Worm (Caenorhabditis elegans) whole organism, L1 larva: Measurements from ENCODE around the gene F47C12.8.

Experiments
- C34B4.2 ChIP-seq: sonication (generic microtip); optimal IDR thresholded peaks from 2 replicates; lab custom pipeline; 2017; ENCODE audit warnings: mild to moderate bottlenecking, missing genetic modification characterization, missing compliant biosample characterization
- aha-1 ChIP-seq: fragments of 150-350 bp; optimal IDR thresholded peaks from 2 replicates; lab custom pipeline; 2014; ENCODE audit warnings: missing biosample characterization, missing genetic modification characterization
- alr-1 ChIP-seq: fragments of 200-800 bp; sonication (Bioruptor generic); optimal IDR thresholded peaks from 2 replicates; lab custom pipeline; 2018; ENCODE audit warnings: borderline replicate concordance, mild to moderate bottlenecking, missing genetic modification characterization, missing compliant biosample characterization
- aly-2 ChIP-seq: fragments of 150-350 bp; optimal IDR thresholded peaks from 2 replicates; lab custom pipeline; 2014; ENCODE audit warnings: missing biosample characterization, missing genetic modification characterization
- blmp-1 ChIP-seq: fragments of 150-350 bp; optimal IDR thresholded peaks from 2 replicates; lab custom pipeline; 2014; ENCODE audit warnings: missing biosample characterization, missing genetic modification characterization
- ceh-82 ChIP-seq, 3 experiments: fragments of 150-350 bp in 1 of 3; sonication (generic microtip) in 2 of 3; optimal IDR thresholded peaks; 2 replicates each; lab custom pipeline; 2014 to 2017; ENCODE audit warnings: missing biosample characterization in 3 of 3, missing genetic modification characterization in 3 of 3
- ceh-88 ChIP-seq: fragments of 200-800 bp; sonication (Bioruptor generic); IDR thresholded peaks from 2 replicates; pipeline ENCODE4 v1.3.6; 2022; ENCODE audit warnings: missing genetic modification characterization, missing compliant biosample characterization
- ceh-90 ChIP-seq: sonication (generic microtip); optimal IDR thresholded peaks from 2 replicates; lab custom pipeline; 2016; ENCODE audit warnings: missing genetic modification characterization, missing compliant biosample characterization
- efl-1 ChIP-seq, 4 experiments: fragments of 150-350 bp; optimal IDR thresholded peaks in 3 of 4; peaks in 1 of 4; 1 replicate in 1 of 4; 2 replicates in 3 of 4; lab custom pipeline; 2014; ENCODE audit warnings: missing biosample characterization in 2 of 4, missing genetic modification characterization in 2 of 4, missing genetic modification reagents in 2 of 4
- egl-27 ChIP-seq, 2 experiments: fragments of 150-350 bp in 1 of 2; sonication (generic microtip); optimal IDR thresholded peaks; 3 replicates each; lab custom pipeline; 2017 to 2018; ENCODE audit warnings: missing biosample characterization in 2 of 2, missing genetic modification characterization in 2 of 2, missing genetic modification reagents in 2 of 2
- elt-2 ChIP-seq: sonication (generic microtip); optimal IDR thresholded peaks from 2 replicates; lab custom pipeline; 2016; ENCODE audit warnings: missing genetic modification characterization, mild to moderate bottlenecking, inconsistent platforms, missing compliant biosample characterization, missing genetic modification reagents
- elt-3 ChIP-seq, 6 experiments: fragments of 150-350 bp in 1 of 6; sonication (generic microtip); optimal IDR thresholded peaks; 2 replicates each; lab custom pipeline; 2017 to 2018; ENCODE audit warnings: missing biosample characterization in 6 of 6, missing genetic modification characterization in 6 of 6, inconsistent platforms in 1 of 6
- fkh-10 ChIP-seq: sonication (generic microtip); optimal IDR thresholded peaks from 2 replicates; lab custom pipeline; 2017; ENCODE audit warnings: missing biosample characterization, missing genetic modification reagents, missing genetic modification characterization
- fkh-4 ChIP-seq: sonication (generic microtip); optimal IDR thresholded peaks from 2 replicates; lab custom pipeline; 2016; ENCODE audit warnings: missing compliant biosample characterization, missing genetic modification characterization, borderline replicate concordance
- fkh-8 ChIP-seq: sonication (generic microtip); optimal IDR thresholded peaks from 2 replicates; lab custom pipeline; 2016; ENCODE audit warnings: mild to moderate bottlenecking, missing genetic modification characterization, missing compliant biosample characterization
- irx-1 ChIP-seq: sonication (generic microtip); optimal IDR thresholded peaks from 2 replicates; lab custom pipeline; 2016; ENCODE audit warnings: missing genetic modification characterization, missing compliant biosample characterization
- lin-14 ChIP-seq: fragments of 200-800 bp; sonication (Bioruptor generic); optimal IDR thresholded peaks from 2 replicates; lab custom pipeline; 2018; ENCODE audit warnings: mild to moderate bottlenecking, missing genetic modification characterization, moderate library complexity, missing compliant biosample characterization
- lin-15B ChIP-seq: fragments of 150-350 bp; sonication (generic microtip); optimal IDR thresholded peaks from 3 replicates; lab custom pipeline; 2014; ENCODE audit warnings: missing biosample characterization, missing genetic modification characterization
- lin-35 ChIP-seq, 2 experiments: fragments of 150-350 bp; optimal IDR thresholded peaks; 2 replicates each; lab custom pipeline; 2014; ENCODE audit warnings: missing biosample characterization in 2 of 2, missing genetic modification characterization in 2 of 2, missing genetic modification reagents in 2 of 2
- lsy-2 ChIP-seq, 2 experiments: fragments of 150-350 bp; optimal IDR thresholded peaks; 2 replicates each; lab custom pipeline; 2014; ENCODE audit warnings: missing biosample characterization in 2 of 2, missing genetic modification characterization in 2 of 2
- mab-9 ChIP-seq: fragments of 200-800 bp; sonication (Bioruptor generic); IDR thresholded peaks from 2 replicates; pipeline ENCODE4 v1.3.6; 2022; ENCODE audit warnings: missing genetic modification reagents, missing genetic modification characterization, missing compliant biosample characterization
- mdl-1 ChIP-seq, 2 experiments: fragments of 150-350 bp; optimal IDR thresholded peaks; 2 replicates each; lab custom pipeline; 2014 to 2017; ENCODE audit warnings: missing biosample characterization in 2 of 2, missing genetic modification characterization in 2 of 2, inconsistent platforms in 1 of 2
- mef-2 ChIP-seq: fragments of 150-350 bp; optimal IDR thresholded peaks from 2 replicates; lab custom pipeline; 2014; ENCODE audit warnings: missing biosample characterization, missing genetic modification characterization
- mep-1 ChIP-seq: fragments of 150-350 bp; optimal IDR thresholded peaks from 2 replicates; lab custom pipeline; 2014; ENCODE audit warnings: missing biosample characterization, missing genetic modification characterization
- nhr-237 ChIP-seq: fragments of 150-350 bp; optimal IDR thresholded peaks from 2 replicates; lab custom pipeline; 2014; ENCODE audit warnings: missing biosample characterization, missing genetic modification characterization
- nhr-28 ChIP-seq: fragments of 150-350 bp; optimal IDR thresholded peaks from 2 replicates; lab custom pipeline; 2014; ENCODE audit warnings: missing biosample characterization, missing genetic modification characterization
- nhr-71 ChIP-seq: sonication (generic microtip); optimal IDR thresholded peaks from 2 replicates; lab custom pipeline; 2016; ENCODE audit warnings: mild to moderate bottlenecking, missing genetic modification characterization, moderate library complexity, missing compliant biosample characterization
- nhr-76 ChIP-seq: sonication (generic microtip); optimal IDR thresholded peaks from 2 replicates; lab custom pipeline; 2017; ENCODE audit warnings: missing biosample characterization, missing genetic modification characterization
- nhr-84 ChIP-seq: sonication (generic microtip); optimal IDR thresholded peaks from 2 replicates; lab custom pipeline; 2017; ENCODE audit warnings: missing biosample characterization, missing genetic modification characterization
- nhr-85 ChIP-seq: sonication (generic microtip); peaks from one replicate; lab custom pipeline; 2016; ENCODE audit warnings: missing genetic modification characterization, inconsistent platforms, missing compliant biosample characterization
- nhr-90 ChIP-seq: sonication (generic microtip); optimal IDR thresholded peaks from 2 replicates; lab custom pipeline; 2016; ENCODE audit warnings: mild to moderate bottlenecking, missing genetic modification characterization, missing compliant biosample characterization; ENCODE audit not compliant: poor library complexity
- pax-3 ChIP-seq: fragments of 200-800 bp; sonication (Bioruptor generic); optimal IDR thresholded peaks from 2 replicates; lab custom pipeline; 2018; ENCODE audit warnings: mild to moderate bottlenecking, missing genetic modification characterization, moderate library complexity, missing compliant biosample characterization
- rnt-1 ChIP-seq: sonication (generic microtip); optimal IDR thresholded peaks from 2 replicates; lab custom pipeline; 2016; ENCODE audit warnings: mild to moderate bottlenecking, missing genetic modification characterization, moderate library complexity, missing compliant biosample characterization
- skn-1 ChIP-seq: fragments of 150-350 bp; optimal IDR thresholded peaks from 2 replicates; lab custom pipeline; 2014; ENCODE audit warnings: missing biosample characterization, missing genetic modification characterization
- snpc-4 ChIP-seq: fragments of 150-350 bp; optimal IDR thresholded peaks from 2 replicates; lab custom pipeline; 2014; ENCODE audit warnings: missing biosample characterization, missing genetic modification characterization
- snu-23 ChIP-seq: sonication (generic microtip); optimal IDR thresholded peaks from 2 replicates; lab custom pipeline; 2016; ENCODE audit warnings: missing genetic modification characterization, missing compliant biosample characterization
- sox-4 ChIP-seq: sonication (generic microtip); optimal IDR thresholded peaks from 2 replicates; lab custom pipeline; 2016; ENCODE audit warnings: missing genetic modification characterization, missing compliant biosample characterization
- tbx-2 ChIP-seq: sonication (generic microtip); optimal IDR thresholded peaks from 2 replicates; lab custom pipeline; 2016; ENCODE audit warnings: missing genetic modification characterization, missing compliant biosample characterization
- tlp-1 ChIP-seq: fragments of 150-350 bp; optimal IDR thresholded peaks from 2 replicates; lab custom pipeline; 2014; ENCODE audit warnings: missing biosample characterization, missing genetic modification characterization
- unc-130 ChIP-seq: fragments of 150-350 bp; optimal IDR thresholded peaks from 2 replicates; lab custom pipeline; 2017; ENCODE audit warnings: missing biosample characterization, missing genetic modification characterization, inconsistent platforms
- unc-30 ChIP-seq: sonication (generic microtip); optimal IDR thresholded peaks from 2 replicates; lab custom pipeline; 2017; ENCODE audit warnings: missing biosample characterization, missing genetic modification characterization
- unc-98 ChIP-seq: fragments of 200-800 bp; sonication (Bioruptor generic); IDR thresholded peaks from 2 replicates; pipeline ENCODE4 v1.3.6; 2022; ENCODE audit warnings: missing genetic modification characterization, missing compliant biosample characterization
- vab-15 ChIP-seq: sonication (generic microtip); optimal IDR thresholded peaks from 2 replicates; lab custom pipeline; 2017; ENCODE audit warnings: missing genotype, mild to moderate bottlenecking, missing genetic modification characterization, missing compliant biosample characterization
- xbp-1 ChIP-seq: sonication (generic microtip); optimal IDR thresholded peaks from 2 replicates; lab custom pipeline; 2016; ENCODE audit warnings: missing genetic modification characterization, missing compliant biosample characterization
- zip-4 ChIP-seq: fragments of 200-800 bp; sonication (Bioruptor generic); optimal IDR thresholded peaks from 2 replicates; lab custom pipeline; 2018; ENCODE audit warnings: mild to moderate bottlenecking, missing genetic modification characterization, moderate library complexity, missing compliant biosample characterization
- ztf-11 ChIP-seq, 2 experiments: sonication (generic microtip); optimal IDR thresholded peaks; 2 replicates each; lab custom pipeline; 2016 to 2017; ENCODE audit warnings: missing genetic modification characterization in 2 of 2, missing biosample characterization in 1 of 2, missing compliant biosample characterization in 1 of 2
- ztf-4 ChIP-seq: fragments of 150-350 bp; optimal IDR thresholded peaks from 2 replicates; lab custom pipeline; 2014; ENCODE audit warnings: missing biosample characterization, missing genetic modification characterization

F47C12.8 gene

ce11 chrIV:4021847-4022780 lies 23.7 kb upstream of the F47C12.8 start:
- TF ChIP-seq snu-23 (peak; percentile 23), blmp-1 (tag; lab: Kevin White, UChicago) (peak; percentile 52), rnt-1 (peak; percentile 33), nhr-85 (peak; percentile 64), nhr-237 (tag; lab: Kevin White, UChicago) (no peak), mdl-1 (tag; optimal IDR thresholded peaks at IDR 0.05; lab: Kevin White, UChicago) (peak in 1 of 2 experiments; percentile 10), lin-14 (GFP tag; lab: Kevin White, UChicago) (peak; percentile 48), elt-3 (tag; optimal IDR thresholded peaks at IDR 0.05; lab: Kevin White, UChicago) (peak in 3 of 6 experiments; percentile 9 to 34 (median 15)), lin-35 (GFP tag; optimal IDR thresholded peaks at IDR 0.05; lab: Kevin White, UChicago) (peak; percentile 5 to 25), lin-15B (tag; lab: Kevin White, UChicago) (no peak), elt-2 (tag; lab: Kevin White, UChicago) (peak; percentile 54), C34B4.2 (tag; lab: Kevin White, UChicago) (no peak), lsy-2 (tag; optimal IDR thresholded peaks at IDR 0.05; lab: Kevin White, UChicago) (peak in 1 of 2 experiments; percentile 26), unc-130 (tag; lab: Kevin White, UChicago) (no peak), nhr-90 (tag; lab: Kevin White, UChicago) (no peak), nhr-71 (tag; lab: Kevin White, UChicago) (peak; percentile 31)

ce11 chrIV:4019836-4020235 lies 21.4 kb upstream of the F47C12.8 start:
- TF ChIP-seq fkh-4 (tag; lab: Kevin White, UChicago) (no peak), ztf-4 (tag; lab: Kevin White, UChicago) (no peak), fkh-8 (tag; lab: Kevin White, UChicago) (peak; percentile 62), blmp-1 (tag; lab: Kevin White, UChicago) (peak; percentile 95), efl-1 (optimal IDR thresholded peaks at IDR 0.05; lab: Kevin White, UChicago) (peak; percentile 63 to 71), efl-1 (GFP tag; optimal IDR thresholded peaks at IDR 0.05 in 1 of 2; lab: Kevin White, UChicago) (peak; percentile 37 to 94), nhr-237 (tag; lab: Kevin White, UChicago) (no peak), fkh-10 (GFP tag; lab: Kevin White, UChicago) (peak; percentile 62), alr-1 (tag; lab: Kevin White, UChicago) (no peak), C34B4.2 (tag; lab: Kevin White, UChicago) (no peak), skn-1 (peak; percentile 46), nhr-28 (tag; lab: Kevin White, UChicago) (no peak), lin-14 (GFP tag; lab: Kevin White, UChicago) (peak; percentile 96), tbx-2 (tag; lab: Kevin White, UChicago) (peak; percentile 64), aly-2 (tag; lab: Kevin White, UChicago) (peak; percentile 26), aha-1 (tag; lab: Kevin White, UChicago) (no peak), ceh-88 (GFP tag; lab: Robert Waterston, UW) (no peak), nhr-76 (tag; lab: Kevin White, UChicago) (no peak), zip-4 (GFP tag; lab: Kevin White, UChicago) (no peak), egl-27 (tag; optimal IDR thresholded peaks at IDR 0.05; lab: Kevin White, UChicago) (peak in 1 of 2 experiments; percentile 67), mep-1 (tag; lab: Kevin White, UChicago) (peak; percentile 79), vab-15 (tag; lab: Kevin White, UChicago) (no peak), xbp-1 (peak; percentile 42), nhr-85 (peak; percentile 21), snpc-4 (tag; lab: Kevin White, UChicago) (no peak), pax-3 (tag; lab: Kevin White, UChicago) (no peak), lin-35 (GFP tag; optimal IDR thresholded peaks at IDR 0.05; lab: Kevin White, UChicago) (peak; percentile 53 to 56), mef-2 (tag; lab: Kevin White, UChicago) (no peak), irx-1 (tag; lab: Kevin White, UChicago) (peak; percentile 63), mab-9 (GFP tag; lab: Robert Waterston, UW) (no peak), ceh-90 (tag; lab: Kevin White, UChicago) (no peak), unc-98 (GFP tag; lab: Robert Waterston, UW) (no peak), nhr-84 (tag; lab: Kevin White, UChicago) (no peak), elt-3 (tag; optimal IDR thresholded peaks at IDR 0.05; lab: Kevin White, UChicago) (peak in 1 of 6 experiments; percentile 14), sox-4 (tag; lab: Kevin White, UChicago) (no peak), ztf-11 (tag; optimal IDR thresholded peaks at IDR 0.05; lab: Kevin White, UChicago) (no peak), unc-30 (tag; lab: Kevin White, UChicago) (no peak), nhr-71 (tag; lab: Kevin White, UChicago) (peak; percentile 83), ceh-82 (tag; optimal IDR thresholded peaks at IDR 0.05; lab: Kevin White, UChicago) (peak; percentile 17 to 81 (median 53)), tlp-1 (tag; lab: Kevin White, UChicago) (no peak)
